Worm (Caenorhabditis elegans) whole organism, L3 larva: ENCODE measurements around the gene F36F12.7.

Experiments
- R02D3.7 ChIP-seq: fragments of 150-350 bp; optimal IDR thresholded peaks from 2 replicates; lab custom pipeline; 2014; ENCODE audit warnings: missing biosample characterization, missing genetic modification characterization
- ZK546.5 ChIP-seq: sonication (generic microtip); optimal IDR thresholded peaks from 2 replicates; lab custom pipeline; 2017; ENCODE audit warnings: missing biosample characterization, missing genetic modification characterization
- aly-2 ChIP-seq: fragments of 150-350 bp; optimal IDR thresholded peaks from 2 replicates; lab custom pipeline; 2014; ENCODE audit warnings: missing biosample characterization, missing genetic modification characterization
- ama-1 ChIP-seq: fragments of 150-350 bp; optimal IDR thresholded peaks from 2 replicates; lab custom pipeline; 2018
- ceh-16 ChIP-seq: sonication (generic microtip); optimal IDR thresholded peaks from 2 replicates; lab custom pipeline; 2017; ENCODE audit warnings: missing biosample characterization, missing genetic modification characterization
- ceh-82 ChIP-seq: fragments of 150-350 bp; optimal IDR thresholded peaks from 2 replicates; lab custom pipeline; 2014; ENCODE audit warnings: missing biosample characterization, missing genetic modification characterization
- ceh-9 ChIP-seq: sonication (generic microtip); optimal IDR thresholded peaks from 2 replicates; lab custom pipeline; 2018; ENCODE audit warnings: missing biosample characterization, missing genetic modification characterization
- daf-12 ChIP-seq: fragments of 150-350 bp; optimal IDR thresholded peaks from 2 replicates; lab custom pipeline; 2014; ENCODE audit warnings: missing biosample characterization, missing genetic modification reagents, missing genetic modification characterization
- egl-27 ChIP-seq: sonication (generic microtip); optimal IDR thresholded peaks from 4 replicates; lab custom pipeline; 2017; ENCODE audit warnings: missing biosample characterization, missing genetic modification reagents, missing genetic modification characterization
- egl-5 ChIP-seq: fragments of 150-350 bp; optimal IDR thresholded peaks from 2 replicates; lab custom pipeline; 2017; ENCODE audit warnings: missing biosample characterization, missing genetic modification reagents, missing genetic modification characterization, inconsistent platforms
- elt-1 ChIP-seq: fragments of 150-350 bp; optimal IDR thresholded peaks from 2 replicates; lab custom pipeline; 2014; ENCODE audit warnings: missing biosample characterization, missing genetic modification characterization
- elt-2 ChIP-seq: sonication (generic microtip); optimal IDR thresholded peaks from 2 replicates; lab custom pipeline; 2016; ENCODE audit warnings: missing genetic modification reagents, mild to moderate bottlenecking, missing genetic modification characterization, missing compliant biosample characterization
- eor-1 ChIP-seq, 2 experiments: fragments of 150-350 bp; optimal IDR thresholded peaks; 2 replicates each; lab custom pipeline; 2014 to 2018; ENCODE audit warnings: missing biosample characterization in 2 of 2, missing genetic modification characterization in 2 of 2
- fkh-10 ChIP-seq: sonication (generic microtip); optimal IDR thresholded peaks from 2 replicates; lab custom pipeline; 2017; ENCODE audit warnings: missing biosample characterization, missing genetic modification reagents, missing genetic modification characterization
- fkh-2 ChIP-seq: fragments of 150-350 bp; optimal IDR thresholded peaks from 2 replicates; lab custom pipeline; 2014; ENCODE audit warnings: missing biosample characterization, missing genetic modification reagents, missing genetic modification characterization
- hmg-11 ChIP-seq: sonication (generic microtip); optimal IDR thresholded peaks from 2 replicates; lab custom pipeline; 2016; ENCODE audit warnings: missing genetic modification characterization, missing compliant biosample characterization
- jun-1 ChIP-seq: fragments of 150-350 bp; optimal IDR thresholded peaks from 2 replicates; lab custom pipeline; 2014; ENCODE audit warnings: missing biosample characterization, missing genetic modification reagents, missing genetic modification characterization
- lin-15B ChIP-seq: fragments of 150-350 bp; optimal IDR thresholded peaks from 2 replicates; lab custom pipeline; 2014; ENCODE audit warnings: missing biosample characterization, missing genetic modification characterization
- lin-39 ChIP-seq: fragments of 150-350 bp; optimal IDR thresholded peaks from 2 replicates; lab custom pipeline; 2018; ENCODE audit warnings: missing biosample characterization, missing genetic modification reagents, missing genetic modification characterization
- mdl-1 ChIP-seq: fragments of 150-350 bp; optimal IDR thresholded peaks from 2 replicates; lab custom pipeline; 2014; ENCODE audit warnings: missing biosample characterization, missing genetic modification characterization
- mml-1 ChIP-seq: fragments of 150-350 bp; sonication (generic microtip); optimal IDR thresholded peaks from 3 replicates; lab custom pipeline; 2014; ENCODE audit warnings: missing biosample characterization, missing genetic modification characterization
- nfya-1 ChIP-seq: sonication (generic microtip); optimal IDR thresholded peaks from 2 replicates; lab custom pipeline; 2017; ENCODE audit warnings: missing genetic modification characterization, mild to moderate bottlenecking, missing compliant biosample characterization, antibody characterized with exemption, moderate library complexity; ENCODE audit not compliant: insufficient read depth
- nhr-11 ChIP-seq: fragments of 150-350 bp; optimal IDR thresholded peaks from 2 replicates; lab custom pipeline; 2014; ENCODE audit warnings: missing biosample characterization, missing genetic modification characterization
- nhr-12 ChIP-seq: fragments of 150-350 bp; optimal IDR thresholded peaks from 2 replicates; lab custom pipeline; 2014; ENCODE audit warnings: missing biosample characterization, missing genetic modification characterization
- nhr-23 ChIP-seq: fragments of 150-350 bp; optimal IDR thresholded peaks from 2 replicates; lab custom pipeline; 2014; ENCODE audit warnings: missing biosample characterization, missing genetic modification reagents, missing genetic modification characterization
- nhr-237 ChIP-seq: fragments of 150-350 bp; optimal IDR thresholded peaks from 2 replicates; lab custom pipeline; 2014; ENCODE audit warnings: missing biosample characterization, missing genetic modification characterization
- nhr-25 ChIP-seq: sonication (generic microtip); optimal IDR thresholded peaks from 2 replicates; lab custom pipeline; 2017; ENCODE audit warnings: missing biosample characterization, missing genetic modification characterization
- nhr-28 ChIP-seq: fragments of 150-350 bp; optimal IDR thresholded peaks from 2 replicates; lab custom pipeline; 2014; ENCODE audit warnings: missing biosample characterization, missing genetic modification characterization
- nhr-43 ChIP-seq: sonication (generic microtip); optimal IDR thresholded peaks from 2 replicates; lab custom pipeline; 2016; ENCODE audit warnings: mild to moderate bottlenecking, missing genetic modification characterization, missing compliant biosample characterization; ENCODE audit not compliant: poor library complexity, severe bottlenecking
- nhr-67 ChIP-seq: fragments of 150-350 bp; optimal IDR thresholded peaks from 2 replicates; lab custom pipeline; 2014; ENCODE audit warnings: missing biosample characterization, missing genetic modification characterization
- nhr-76 ChIP-seq: fragments of 150-350 bp; sonication (generic microtip); optimal IDR thresholded peaks from 5 replicates; lab custom pipeline; 2014; ENCODE audit warnings: missing biosample characterization, missing genetic modification characterization
- nhr-77 ChIP-seq: fragments of 150-350 bp; optimal IDR thresholded peaks from 2 replicates; lab custom pipeline; 2014; ENCODE audit warnings: missing biosample characterization, missing genetic modification characterization
- pha-4 ChIP-seq: fragments of 150-350 bp; optimal IDR thresholded peaks from 2 replicates; lab custom pipeline; 2014; ENCODE audit warnings: missing biosample characterization, missing genetic modification reagents, missing genetic modification characterization
- pqm-1 ChIP-seq: fragments of 150-350 bp; optimal IDR thresholded peaks from 2 replicates; lab custom pipeline; 2017; ENCODE audit warnings: missing biosample characterization, missing genetic modification characterization, inconsistent platforms
- sea-2 ChIP-seq: fragments of 150-350 bp; sonication (generic microtip); optimal IDR thresholded peaks from 4 replicates; lab custom pipeline; 2014; ENCODE audit warnings: missing biosample characterization, missing genetic modification reagents, missing genetic modification characterization
- snpc-4 ChIP-seq: fragments of 150-350 bp; optimal IDR thresholded peaks from 2 replicates; lab custom pipeline; 2014; ENCODE audit warnings: missing biosample characterization, missing genetic modification characterization
- tbx-2 ChIP-seq: sonication (generic microtip); optimal IDR thresholded peaks from 2 replicates; lab custom pipeline; 2016; ENCODE audit warnings: mild to moderate bottlenecking, missing genetic modification characterization, missing compliant biosample characterization
- unc-39 ChIP-seq: sonication (generic microtip); optimal IDR thresholded peaks from 4 replicates; lab custom pipeline; 2017; ENCODE audit warnings: missing biosample characterization, missing genetic modification characterization
- unc-62 ChIP-seq: fragments of 150-350 bp; sonication (generic microtip); optimal IDR thresholded peaks from 4 replicates; lab custom pipeline; 2014; ENCODE audit warnings: missing biosample characterization, missing genetic modification reagents, missing genetic modification characterization
- zag-1 ChIP-seq: fragments of 150-350 bp; optimal IDR thresholded peaks from 2 replicates; lab custom pipeline; 2014; ENCODE audit warnings: missing biosample characterization, missing genetic modification characterization
- ztf-11 ChIP-seq: fragments of 150-350 bp; optimal IDR thresholded peaks from 2 replicates; lab custom pipeline; 2014; ENCODE audit warnings: missing biosample characterization, missing genetic modification characterization
- ztf-4 ChIP-seq: fragments of 150-350 bp; optimal IDR thresholded peaks from 2 replicates; lab custom pipeline; 2014; ENCODE audit warnings: missing biosample characterization, missing genetic modification characterization

F36F12.7 gene

DNA sequence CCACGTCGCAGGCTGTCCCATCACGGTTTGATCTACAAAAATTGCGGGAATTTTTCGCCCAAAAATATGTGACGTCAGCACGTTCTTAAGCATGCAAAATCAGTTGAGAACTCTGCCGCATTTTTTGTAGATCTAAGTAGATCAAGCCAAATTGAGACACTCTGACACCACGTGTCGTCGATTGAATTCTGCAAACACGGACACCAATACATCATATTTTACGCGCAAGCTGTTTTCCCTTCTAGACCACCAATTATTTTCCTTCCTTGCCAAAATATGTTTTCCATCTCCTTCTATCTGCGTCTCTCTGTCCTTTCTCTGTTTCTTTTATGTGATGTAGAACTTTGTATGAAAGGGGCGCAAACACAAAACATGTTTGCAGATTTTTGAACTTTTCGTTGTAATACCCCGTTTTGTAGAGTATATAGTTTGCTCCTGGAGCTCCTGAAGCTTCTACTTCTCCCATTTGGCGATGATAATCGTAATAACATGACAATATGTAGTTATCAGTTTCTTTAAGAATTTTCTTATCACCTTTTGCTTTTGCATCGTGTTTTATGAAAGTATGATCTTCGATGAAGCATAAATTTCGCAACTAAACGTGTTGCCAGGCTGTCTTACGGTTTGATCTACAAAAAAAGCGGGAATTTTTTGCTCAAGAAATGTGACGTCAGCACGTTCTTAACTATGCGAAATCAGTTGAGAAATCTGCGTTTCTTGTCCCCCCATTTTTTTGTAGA, 43.2 kb upstream of the F36F12.7 start:
- TF ChIP-seq jun-1 (tag; lab: Kevin White, UChicago) (no peak), nhr-28 (tag; lab: Kevin White, UChicago) (no peak), ztf-4 (tag; lab: Kevin White, UChicago) (no peak), ZK546.5 (tag; lab: Kevin White, UChicago) (no peak), lin-15B (tag; lab: Kevin White, UChicago) (peak; percentile 8), egl-5 (tag; lab: Kevin White, UChicago) (no peak), snpc-4 (tag; lab: Kevin White, UChicago) (no peak), fkh-2 (tag; lab: Kevin White, UChicago) (no peak), ama-1 (no peak), egl-27 (tag; lab: Kevin White, UChicago) (no peak), lin-39 (no peak), nhr-237 (tag; lab: Kevin White, UChicago) (no peak), unc-39 (tag; lab: Kevin White, UChicago) (no peak), nhr-25 (no peak), nhr-23 (tag; lab: Kevin White, UChicago) (no peak), pqm-1 (tag; lab: Kevin White, UChicago) (peak; percentile 28), nfya-1 (no peak), ceh-16 (tag; lab: Kevin White, UChicago) (no peak), pha-4 (tag; lab: Kevin White, UChicago) (peak; percentile 58), unc-62 (GFP tag; lab: Kevin White, UChicago) (no peak), hmg-11 (tag; lab: Kevin White, UChicago) (no peak), nhr-11 (tag; lab: Kevin White, UChicago) (no peak), fkh-10 (GFP tag; lab: Kevin White, UChicago) (no peak), zag-1 (tag; lab: Kevin White, UChicago) (no peak), aly-2 (tag; lab: Kevin White, UChicago) (no peak), mml-1 (tag; lab: Kevin White, UChicago) (no peak), R02D3.7 (tag; lab: Kevin White, UChicago) (no peak), nhr-12 (tag; lab: Kevin White, UChicago) (no peak), mdl-1 (tag; lab: Kevin White, UChicago) (no peak), tbx-2 (no peak), eor-1 (tag; optimal IDR thresholded peaks at IDR 0.05; lab: Kevin White, UChicago) (no peak), ztf-11 (tag; lab: Kevin White, UChicago) (no peak), daf-12 (tag; lab: Kevin White, UChicago) (no peak), nhr-76 (tag; lab: Kevin White, UChicago) (peak; percentile 25), nhr-77 (tag; lab: Kevin White, UChicago) (no peak), elt-2 (tag; lab: Kevin White, UChicago) (peak; percentile 63), ceh-9 (tag; lab: Kevin White, UChicago) (no peak), elt-1 (tag; lab: Kevin White, UChicago) (no peak)

DNA sequence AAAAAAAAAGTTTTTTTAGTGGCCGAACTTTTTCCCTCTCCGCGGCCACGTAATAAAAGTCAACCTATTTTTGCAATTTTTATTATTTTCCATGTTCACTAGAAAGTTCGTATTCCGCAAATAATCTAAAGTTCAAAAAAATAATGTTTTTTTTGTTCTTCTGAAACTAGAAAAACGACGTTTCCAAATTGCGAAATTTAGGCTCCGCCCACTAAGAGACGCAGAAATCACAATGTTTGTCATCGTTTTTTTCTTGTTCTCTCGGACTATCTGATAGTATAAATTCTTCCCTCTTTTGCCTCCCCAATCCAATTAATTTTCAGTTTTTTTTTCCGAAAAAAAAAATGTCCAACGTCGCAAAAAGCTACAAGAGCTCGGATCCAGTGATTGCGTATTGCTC, 41.8 kb upstream of the F36F12.7 start, which contains the start of gene comt-3:
Gene comt-3 (plus strand): TSS at position 214 of the 400 bp plus-strand sequence.
- TF ChIP-seq unc-62 (GFP tag; lab: Kevin White, UChicago) (no peak), sea-2 (GFP tag; lab: Kevin White, UChicago) (no peak), ama-1 (no peak)
- TF ChIP-seq, all 47 proteins: peak for 0

ce11 chrV:2066780-2067179, 32.4 kb upstream of the F36F12.7 start, which contains the start of gene nhr-86:
TSS of gene nhr-86 (minus strand) at chrV:2066850.
- no peak for TF ChIP-seq nhr-237 (tag; lab: Kevin White, UChicago)
- no peak for TF ChIP-seq jun-1 (tag; lab: Kevin White, UChicago)
- TF ChIP-seq elt-2 (tag; lab: Kevin White, UChicago) = peak; percentile 59
- TF ChIP-seq nhr-28 (tag; lab: Kevin White, UChicago) = no peak
- TF ChIP-seq elt-1 (tag; lab: Kevin White, UChicago) = no peak
- TF ChIP-seq fkh-10 (GFP tag; lab: Kevin White, UChicago) = no peak
- no peak for TF ChIP-seq tbx-2
- TF ChIP-seq sea-2 (GFP tag; lab: Kevin White, UChicago) = no peak
- TF ChIP-seq nhr-43 = no peak
- TF ChIP-seq nhr-12 (tag; lab: Kevin White, UChicago) = no peak
- no peak for TF ChIP-seq nhr-67 (tag; lab: Kevin White, UChicago)
- peak; percentile 18 for TF ChIP-seq nfya-1
- no peak for TF ChIP-seq nhr-25
- TF ChIP-seq ceh-82 (tag; lab: Kevin White, UChicago) = no peak
- TF ChIP-seq hmg-11 (tag; lab: Kevin White, UChicago) = peak; percentile 34
